Worm (Caenorhabditis elegans) whole organism, L4 larva: Measurements from ENCODE around the gene C07E3.10.

ENCODE experiments used
- F10B5.3 ChIP-seq: sonication (generic microtip); optimal IDR thresholded peaks from 2 replicates; lab custom pipeline; 2016; ENCODE audit warnings: mild to moderate bottlenecking, missing genetic modification characterization, missing compliant biosample characterization
- F37D6.2 ChIP-seq: sonication (generic microtip); optimal IDR thresholded peaks from 2 replicates; lab custom pipeline; 2016; ENCODE audit warnings: mild to moderate bottlenecking, missing genetic modification characterization, missing compliant biosample characterization
- F44E2.7 ChIP-seq: fragments of 200-800 bp; sonication (Bioruptor generic); IDR thresholded peaks from 2 replicates; pipeline ENCODE4 v2.1.2; 2022; ENCODE audit warnings: missing genetic modification characterization, missing compliant biosample characterization
- T20F7.1 ChIP-seq: fragments of 200-800 bp; sonication (Bioruptor generic); optimal IDR thresholded peaks from 2 replicates; lab custom pipeline; 2018; ENCODE audit warnings: mild to moderate bottlenecking, missing genetic modification characterization, missing compliant biosample characterization
- T26A8.4 ChIP-seq: fragments of 200-800 bp; sonication (Bioruptor generic); IDR thresholded peaks from 2 replicates; pipeline ENCODE4 v1.3.6; 2022; ENCODE audit warnings: missing genetic modification characterization, missing compliant biosample characterization
- Y105C5A.15 ChIP-seq: fragments of 200-800 bp; sonication (Bioruptor generic); IDR thresholded peaks from 2 replicates; pipeline ENCODE4 v1.3.6; 2022; ENCODE audit warnings: missing genetic modification characterization, missing compliant biosample characterization
- Y48G9A.11 ChIP-seq: fragments of 200-800 bp; sonication (Bioruptor generic); IDR thresholded peaks from 2 replicates; pipeline ENCODE4 v1.3.6; 2022; ENCODE audit warnings: missing genetic modification reagents, missing genetic modification characterization, missing compliant biosample characterization
- Y5F2A.4 ChIP-seq: fragments of 200-800 bp; sonication (Bioruptor generic); optimal IDR thresholded peaks from 2 replicates; lab custom pipeline; 2018; ENCODE audit warnings: mild to moderate bottlenecking, missing genetic modification characterization, missing compliant biosample characterization
- aha-1 ChIP-seq: fragments of 150-350 bp; peaks from one replicate; lab custom pipeline; 2014; ENCODE audit warnings: missing biosample characterization, missing genetic modification characterization
- ama-1 ChIP-seq: fragments of 150-350 bp; optimal IDR thresholded peaks from 2 replicates; lab custom pipeline; 2014; ENCODE audit warnings: inconsistent platforms, mixed read lengths
- ceh-82 ChIP-seq: sonication (generic microtip); optimal IDR thresholded peaks from 2 replicates; lab custom pipeline; 2017; ENCODE audit warnings: missing biosample characterization, missing genetic modification characterization
- ces-1 ChIP-seq: fragments of 150-350 bp; sonication (generic microtip); optimal IDR thresholded peaks from 4 replicates; lab custom pipeline; 2014; ENCODE audit warnings: missing biosample characterization, missing genetic modification reagents, missing genetic modification characterization
- cey-2 ChIP-seq: sonication (generic microtip); optimal IDR thresholded peaks from 3 replicates; lab custom pipeline; 2017; ENCODE audit warnings: missing genetic modification characterization, mild to moderate bottlenecking, missing compliant biosample characterization, antibody characterized with exemption, borderline replicate concordance; ENCODE audit not compliant: insufficient read depth
- daf-12 ChIP-seq: fragments of 150-350 bp; optimal IDR thresholded peaks from 2 replicates; lab custom pipeline; 2014; ENCODE audit warnings: missing biosample characterization, missing genetic modification reagents, missing genetic modification characterization
- daf-16 ChIP-seq, 3 experiments: sonication (generic microtip); optimal IDR thresholded peaks; 2 replicates each; lab custom pipeline; 2016 to 2017; ENCODE audit warnings: missing genetic modification characterization in 3 of 3, missing genetic modification reagents in 3 of 3, mild to moderate bottlenecking in 2 of 3, missing compliant biosample characterization in 2 of 3, missing biosample characterization in 1 of 3, moderate library complexity in 1 of 3
- dmd-6 ChIP-seq: fragments of 200-800 bp; sonication (Bioruptor generic); IDR thresholded peaks from 2 replicates; pipeline ENCODE4 v1.3.6; 2022; ENCODE audit warnings: missing genetic modification reagents, missing genetic modification characterization, missing compliant biosample characterization
- dmd-9 ChIP-seq: fragments of 200-800 bp; sonication (Bioruptor generic); IDR thresholded peaks from 2 replicates; pipeline ENCODE4 v1.3.6; 2022; ENCODE audit warnings: missing genetic modification reagents, missing genetic modification characterization, missing compliant biosample characterization
- dpl-1 ChIP-seq: fragments of 150-350 bp; optimal IDR thresholded peaks from 2 replicates; lab custom pipeline; 2014; ENCODE audit warnings: missing biosample characterization, missing genetic modification reagents, missing genetic modification characterization
- egl-43 ChIP-seq: fragments of 200-800 bp; sonication (Bioruptor generic); IDR thresholded peaks from 2 replicates; pipeline ENCODE4 v1.3.6; 2022; ENCODE audit warnings: missing genetic modification reagents, missing genetic modification characterization, missing compliant biosample characterization
- hmg-1.1 ChIP-seq: fragments of 200-800 bp; sonication (Bioruptor generic); IDR thresholded peaks from 2 replicates; pipeline ENCODE4 v1.3.6; 2022; ENCODE audit warnings: missing genetic modification reagents, missing genetic modification characterization, missing compliant biosample characterization
- lin-1 ChIP-seq: fragments of 200-800 bp; sonication (Bioruptor generic); IDR thresholded peaks from 2 replicates; pipeline ENCODE4 v1.3.6; 2022; ENCODE audit warnings: missing genetic modification reagents, missing genetic modification characterization, missing compliant biosample characterization
- lin-13 ChIP-seq: fragments of 150-350 bp; optimal IDR thresholded peaks from 2 replicates; lab custom pipeline; 2014; ENCODE audit warnings: missing biosample characterization, missing genetic modification reagents, missing genetic modification characterization
- lin-38 ChIP-seq: fragments of 200-800 bp; sonication (Bioruptor generic); IDR thresholded peaks from 2 replicates; pipeline ENCODE4 v1.3.6; 2022; ENCODE audit warnings: missing genetic modification reagents, missing genetic modification characterization, missing compliant biosample characterization
- lir-3 ChIP-seq: sonication (generic microtip); optimal IDR thresholded peaks from 2 replicates; lab custom pipeline; 2016; ENCODE audit warnings: mild to moderate bottlenecking, missing genetic modification characterization, missing compliant biosample characterization
- mes-2 ChIP-seq: sonication (generic microtip); optimal IDR thresholded peaks from 2 replicates; lab custom pipeline; 2016; ENCODE audit warnings: missing genotype, mild to moderate bottlenecking, missing genetic modification characterization, missing compliant biosample characterization; ENCODE audit not compliant: poor library complexity, severe bottlenecking
- mxl-3 ChIP-seq: fragments of 200-800 bp; sonication (Bioruptor generic); optimal IDR thresholded peaks from 2 replicates; lab custom pipeline; 2018; ENCODE audit warnings: mild to moderate bottlenecking, missing genetic modification characterization, missing compliant biosample characterization
- nhr-10 ChIP-seq: fragments of 150-350 bp; optimal IDR thresholded peaks from 2 replicates; lab custom pipeline; 2014; ENCODE audit warnings: missing biosample characterization, missing genetic modification characterization
- php-3 ChIP-seq: fragments of 200-800 bp; sonication (Bioruptor generic); IDR thresholded peaks from 2 replicates; pipeline ENCODE4 v1.3.6; 2022; ENCODE audit warnings: missing genetic modification reagents, missing genetic modification characterization, missing compliant biosample characterization
- pqm-1 ChIP-seq: sonication (generic microtip); optimal IDR thresholded peaks from 2 replicates; lab custom pipeline; 2017; ENCODE audit warnings: missing biosample characterization, missing genetic modification characterization
- rbr-2 ChIP-seq: sonication (generic microtip); optimal IDR thresholded peaks from 2 replicates; lab custom pipeline; 2016; ENCODE audit warnings: missing genotype, missing genetic modification characterization, missing compliant biosample characterization
- tra-1 ChIP-seq: fragments of 200-800 bp; sonication (Bioruptor generic); IDR thresholded peaks from 2 replicates; pipeline ENCODE4 v1.3.6; 2022; ENCODE audit warnings: missing genetic modification reagents, missing genetic modification characterization, missing compliant biosample characterization
- zfp-2 ChIP-seq: sonication (generic microtip); optimal IDR thresholded peaks from 2 replicates; lab custom pipeline; 2016; ENCODE audit warnings: mild to moderate bottlenecking, missing genetic modification characterization, missing compliant biosample characterization
- zip-11 ChIP-seq: fragments of 200-800 bp; sonication (Bioruptor generic); IDR thresholded peaks from 2 replicates; pipeline ENCODE4 v1.3.6; 2022; ENCODE audit warnings: missing genetic modification characterization, missing compliant biosample characterization

The C07E3.10 gene

DNA sequence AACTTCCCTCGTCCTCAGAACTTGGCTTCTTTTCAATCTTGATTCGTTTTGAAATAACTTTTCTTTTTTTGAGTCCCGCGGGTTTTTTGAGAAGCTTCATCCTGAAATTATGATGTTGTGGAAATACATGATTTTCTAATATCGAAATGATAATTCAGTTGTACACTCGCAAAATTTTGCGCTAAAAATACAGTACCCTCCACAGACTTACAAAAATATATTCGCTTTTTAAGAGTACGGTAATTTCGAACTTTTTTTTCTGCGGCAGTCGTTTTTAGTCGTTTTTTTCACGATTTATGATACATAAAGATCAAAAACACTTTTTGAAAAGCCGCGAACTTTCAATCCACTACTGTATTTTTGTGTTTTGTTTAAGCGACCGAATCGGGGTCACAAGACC, 1.2 kb upstream of the C07E3.10 start, which contains the start of gene pro-2:
pro-2 (minus strand) TSS at position 101 of the 400 bp plus-strand sequence.
- TF ChIP-seq rbr-2 (tag; lab: Kevin White, UChicago) (no peak), dpl-1 (GFP tag; lab: Kevin White, UChicago) (no peak), F37D6.2 (tag; lab: Kevin White, UChicago) (no peak), daf-16 (GFP tag; optimal IDR thresholded peaks at IDR 0.05; lab: Kevin White, UChicago) (no peak), daf-16 (tag; optimal IDR thresholded peaks at IDR 0.05; lab: Kevin White, UChicago) (no peak), tra-1 (GFP tag; lab: Robert Waterston, UW) (no peak), lir-3 (tag; lab: Kevin White, UChicago) (no peak), lin-13 (GFP tag; lab: Kevin White, UChicago) (no peak), F10B5.3 (tag; lab: Kevin White, UChicago) (no peak), Y5F2A.4 (no peak), ceh-82 (tag; lab: Kevin White, UChicago) (no peak), zfp-2 (tag; lab: Kevin White, UChicago) (no peak), Y105C5A.15 (no peak), hmg-1.1 (GFP tag; lab: Robert Waterston, UW) (no peak), ama-1 (no peak), dmd-9 (GFP tag; lab: Robert Waterston, UW) (no peak), F44E2.7 (GFP tag; lab: Robert Waterston, UW) (no peak), zip-11 (GFP tag; lab: Robert Waterston, UW) (no peak), lin-38 (GFP tag; lab: Robert Waterston, UW) (no peak)
- TF ChIP-seq, all 104 proteins: peak for 0

DNA sequence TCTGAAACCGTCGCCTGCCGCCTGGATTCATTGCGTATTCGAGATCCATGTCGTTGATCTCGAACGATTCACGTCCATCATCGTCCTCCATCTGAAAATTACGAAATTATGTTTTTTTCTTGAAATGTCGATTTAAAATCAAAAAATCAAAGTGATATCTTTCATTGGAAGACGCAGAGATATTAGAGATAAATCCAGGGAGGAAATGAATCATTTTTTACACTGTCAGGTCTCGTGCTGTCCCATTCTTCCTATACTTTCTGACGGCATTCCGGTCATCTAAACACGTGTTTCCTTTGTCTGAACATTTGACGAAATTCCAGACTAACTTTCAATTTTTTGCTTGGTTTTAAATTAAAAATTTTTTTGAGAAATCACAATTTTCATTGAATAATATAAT, 3.7 kb downstream of the C07E3.10 start, which contains the start of gene stip-1:
stip-1 (minus strand) TSS at position 98 of the 400 bp plus-strand sequence.
- TF ChIP-seq Y48G9A.11 = no peak
- TF ChIP-seq mxl-3 (GFP tag; lab: Kevin White, UChicago) = peak; percentile 25
- TF ChIP-seq, all 104 proteins: peak for 1

DNA sequence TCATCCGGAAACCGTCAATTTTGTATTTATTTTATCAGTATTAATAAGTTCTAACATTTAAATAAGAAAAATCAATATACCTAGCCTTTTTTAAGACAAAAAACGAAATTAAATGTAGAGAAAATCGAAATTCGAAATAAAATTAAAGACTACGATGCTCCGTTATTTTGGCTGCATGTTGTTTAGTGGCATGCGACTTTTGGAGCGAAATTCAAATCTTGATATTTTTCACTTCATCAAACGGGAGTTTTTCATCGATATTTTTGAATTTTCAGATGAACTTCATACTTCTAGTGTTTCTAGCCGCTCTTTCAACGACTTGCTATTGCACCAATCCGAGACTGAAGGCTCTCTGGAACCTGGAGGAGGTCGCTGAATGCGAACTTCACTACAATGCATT, 4.3 kb downstream of the C07E3.10 start, which contains the start of gene C07E3.9:
C07E3.9 (plus strand) TSS at position 270 of the 400 bp plus-strand sequence.
- peak; percentile 65; the same call in 1 of the 2 replicates for TF ChIP-seq Y48G9A.11
- no peak for TF ChIP-seq Y105C5A.15
- peak; percentile 19 for TF ChIP-seq mes-2 (tag; lab: Kevin White, UChicago)
- TF ChIP-seq aha-1 (tag; lab: Kevin White, UChicago) = peak; percentile 91
- TF ChIP-seq dpl-1 (GFP tag; lab: Kevin White, UChicago) = peak; percentile 91
- TF ChIP-seq cey-2 (tag; lab: Kevin White, UChicago) = no peak
- no peak for TF ChIP-seq ces-1 (GFP tag; lab: Kevin White, UChicago)
- TF ChIP-seq nhr-10 (tag; lab: Kevin White, UChicago) = no peak
- no peak for TF ChIP-seq zip-11 (GFP tag; lab: Robert Waterston, UW)
- TF ChIP-seq T20F7.1 (GFP tag; lab: Kevin White, UChicago) = peak; percentile 94
- TF ChIP-seq php-3 (GFP tag; lab: Robert Waterston, UW) = no peak
- TF ChIP-seq daf-12 = no peak
- no peak for TF ChIP-seq lin-1
- TF ChIP-seq pqm-1 (tag; lab: Kevin White, UChicago) = no peak
- no peak for TF ChIP-seq dmd-6 (GFP tag; lab: Robert Waterston, UW)

DNA sequence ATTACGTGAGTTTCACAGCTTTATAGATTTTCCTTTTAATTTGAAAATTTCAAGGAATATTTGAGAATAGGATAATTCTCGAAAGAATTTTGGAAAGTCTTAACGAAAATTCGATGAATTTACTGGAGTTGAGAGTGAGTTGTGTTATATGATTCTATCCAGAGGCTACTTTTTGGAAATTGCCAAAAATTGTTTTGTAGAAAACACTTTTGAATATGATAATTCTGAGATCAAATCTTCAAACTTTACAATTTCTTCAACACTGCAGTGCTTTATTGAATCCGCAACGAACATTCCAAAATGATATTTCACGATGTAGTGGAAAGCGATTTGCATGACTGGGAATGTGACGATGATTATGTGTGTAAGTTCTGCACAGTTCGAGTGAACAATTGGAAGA, 5.8 kb downstream of the C07E3.10 start, which contains the start of gene C07E3.8:
C07E3.8 (plus strand) TSS at position 301 of the 400 bp plus-strand sequence.
- no peak for TF ChIP-seq egl-43
- no peak for TF ChIP-seq T26A8.4 (GFP tag; lab: Robert Waterston, UW)
